Worm (Caenorhabditis elegans): ENCODE data around the gene his-6.
"Not testable (repeated sequence)": the region's sequence is repeated elsewhere in the genome, so short reads cannot be mapped to it uniquely, and the experiment has no call there.

DNA sequence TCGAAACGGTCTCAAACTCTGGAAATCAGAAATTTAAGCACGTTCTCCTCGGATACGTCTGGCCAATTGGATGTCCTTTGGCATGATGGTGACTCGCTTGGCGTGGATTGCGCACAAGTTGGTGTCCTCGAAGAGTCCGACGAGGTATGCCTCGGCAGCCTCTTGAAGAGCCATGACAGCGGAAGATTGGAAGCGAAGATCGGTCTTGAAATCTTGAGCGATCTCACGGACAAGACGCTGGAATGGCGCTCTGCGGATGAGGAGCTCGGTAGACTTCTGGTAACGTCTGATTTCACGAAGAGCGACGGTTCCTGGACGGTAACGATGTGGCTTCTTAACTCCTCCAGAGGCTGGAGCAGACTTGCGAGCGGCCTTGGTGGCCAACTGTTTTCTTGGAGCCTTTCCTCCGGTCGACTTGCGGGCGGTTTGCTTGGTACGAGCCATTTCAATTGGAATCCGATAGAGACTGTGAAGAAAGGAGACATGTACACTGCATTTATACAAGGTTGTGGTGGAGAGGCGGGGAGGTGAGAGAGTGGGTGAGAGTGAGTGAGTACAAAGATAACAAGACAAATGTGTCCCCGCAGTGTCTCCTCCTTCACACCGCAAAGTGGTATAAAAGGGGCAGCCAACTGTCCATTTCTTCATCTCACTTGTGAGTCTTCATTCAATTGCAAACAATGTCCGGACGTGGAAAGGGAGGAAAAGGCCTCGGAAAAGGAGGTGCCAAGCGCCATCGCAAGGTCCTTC, at the start of gene his-6, which contains the start of gene his-5:
- not testable (repeated sequence) for TF ChIP-seq unc-62 (GFP tag; optimal IDR thresholded peaks at IDR 0.05); snpc-4 (tag; optimal IDR thresholded peaks at IDR 0.05); flh-1 (GFP tag; optimal IDR thresholded peaks at IDR 0.05); elt-1 (tag; optimal IDR thresholded peaks at IDR 0.05; ENCODE audit: borderline replicate concordance, insufficient read depth); unc-39 (tag; optimal IDR thresholded peaks at IDR 0.05); M03D4.4 (tag; optimal IDR thresholded peaks at IDR 0.05); bed-3 (GFP tag; optimal IDR thresholded peaks at IDR 0.05); ces-1 (GFP tag; optimal IDR thresholded peaks at IDR 0.05); unc-120 (tag; optimal IDR thresholded peaks at IDR 0.05; ENCODE audit: poor library complexity, severe bottlenecking); nhr-76 (tag; optimal IDR thresholded peaks at IDR 0.05); nhr-28 (tag; optimal IDR thresholded peaks at IDR 0.05); ztf-11 (tag; optimal IDR thresholded peaks at IDR 0.05); ceh-43 (GFP tag; optimal IDR thresholded peaks at IDR 0.05); ceh-83 (GFP tag; optimal IDR thresholded peaks at IDR 0.05)

Measured in whole organism, mixed stage, embryonic.